Worm (Caenorhabditis elegans): Measurements from ENCODE around the gene ZK1236.9.

DNA sequence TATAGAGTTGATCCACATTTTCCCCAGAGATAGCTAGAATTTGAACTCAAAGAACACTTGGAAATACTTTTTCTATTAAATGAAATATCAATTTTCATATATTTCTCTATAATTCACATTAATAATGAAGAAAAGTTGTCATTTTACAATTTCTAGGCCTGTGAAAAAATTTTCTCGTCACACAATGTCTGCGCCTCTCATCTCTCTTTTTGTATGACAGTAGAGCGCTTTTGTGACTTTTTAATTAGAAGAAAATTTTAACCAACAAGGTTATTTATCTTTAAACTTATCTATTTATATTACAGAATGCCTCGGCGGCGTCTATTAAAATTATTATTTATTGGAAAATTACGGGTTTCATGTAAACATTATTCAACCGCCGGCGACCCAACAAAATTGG is 5.9 kb downstream of the ZK1236.9 start, which contains the start of gene ZK1236.1:
- TF ChIP-seq bed-2 (GFP tag; IDR thresholded peaks at IDR 0.05), result no peak
- no peak for TF ChIP-seq atf-7 (tag; optimal IDR thresholded peaks at IDR 0.05)
- TF ChIP-seq unc-62 (GFP tag; optimal IDR thresholded peaks at IDR 0.05), result no peak
- no peak for TF ChIP-seq K11D2.4 (GFP tag; IDR thresholded peaks at IDR 0.05)
